Fruit fly (Drosophila melanogaster): ENCODE results near the gene Sfp24Bc.

DNA sequence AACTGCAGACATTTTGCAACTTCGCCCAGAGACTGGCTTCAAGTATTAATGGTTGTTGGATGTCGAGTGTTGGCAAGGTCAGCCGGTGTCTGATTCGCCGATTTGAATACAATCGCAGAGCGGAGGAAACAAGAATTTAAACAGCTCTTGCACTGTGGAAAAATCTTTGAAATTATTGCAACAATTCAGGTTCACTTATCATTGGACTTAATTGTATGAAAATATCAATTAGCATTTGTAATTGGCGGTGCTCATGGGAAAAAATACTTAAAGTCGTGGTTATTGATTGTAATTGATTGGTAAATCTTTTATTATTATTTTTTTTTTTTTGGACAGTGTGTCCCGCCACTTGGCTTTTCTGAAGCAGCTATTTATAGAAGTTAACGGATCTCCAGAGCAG, 40.9 kb downstream of the Sfp24Bc start:
- TF ChIP-seq ttk (optimal IDR thresholded peaks at IDR 0.05) (no peak), h (optimal IDR thresholded peaks at IDR 0.05) (no peak), insv (optimal IDR thresholded peaks at IDR 0.05) (no peak)
